Fruit fly (Drosophila melanogaster) whole organism, embryonic: ENCODE measurements around the gene Prdm13.

Experiments used
- Atf6 ChIP-seq: fragments of 200-800 bp; sonication (Bioruptor generic); IDR thresholded peaks from 2 replicates; pipeline ENCODE4 v1.3.6; 2022; ENCODE audit warnings: missing biosample characterization, missing genetic modification characterization
- C15 ChIP-seq: fragments of 200-800 bp; sonication (Bioruptor generic); IDR thresholded peaks from 3 replicates; pipeline ENCODE4 v1.3.6; 2022; ENCODE audit warnings: missing biosample characterization, missing genetic modification characterization
- CG10565 ChIP-seq: fragments of 200-800 bp; sonication (Bioruptor generic); optimal IDR thresholded peaks from 3 replicates; lab custom pipeline; 2016; ENCODE audit warnings: missing biosample characterization, mild to moderate bottlenecking, missing genetic modification characterization
- CG11247 ChIP-seq: fragments of 200-800 bp; sonication (Bioruptor generic); IDR thresholded peaks from 2 replicates; pipeline ENCODE4 v1.3.6; 2022; ENCODE audit warnings: missing biosample characterization, missing genetic modification characterization
- CG11723 ChIP-seq: fragments of 200-800 bp; sonication (Bioruptor generic); optimal IDR thresholded peaks from 2 replicates; lab custom pipeline; 2017; ENCODE audit warnings: missing biosample characterization, mild to moderate bottlenecking, missing genetic modification characterization
- CG14710 ChIP-seq: fragments of 200-800 bp; sonication (Bioruptor generic); optimal IDR thresholded peaks from 3 replicates; lab custom pipeline; 2019; ENCODE audit warnings: missing biosample characterization, mild to moderate bottlenecking, missing genetic modification characterization, moderate library complexity
- CG1602 ChIP-seq: fragments of 200-800 bp; sonication (Bioruptor generic); optimal IDR thresholded peaks from 3 replicates; lab custom pipeline; 2016; ENCODE audit warnings: missing biosample characterization, missing genetic modification characterization
- CG17328 ChIP-seq: fragments of 200-800 bp; sonication (Bioruptor generic); IDR thresholded peaks from 2 replicates; pipeline ENCODE4 v1.3.6; 2022; ENCODE audit warnings: missing biosample characterization, missing genetic modification characterization
- CG1832 ChIP-seq: fragments of 200-800 bp; sonication (Bioruptor generic); optimal IDR thresholded peaks from 2 replicates; lab custom pipeline; 2017; ENCODE audit warnings: missing biosample characterization, mild to moderate bottlenecking, missing genetic modification characterization, inconsistent platforms
- CG18599 ChIP-seq: fragments of 200-800 bp; sonication (Bioruptor generic); optimal IDR thresholded peaks from 3 replicates; lab custom pipeline; 2017; ENCODE audit warnings: missing biosample characterization, missing genetic modification characterization, mild to moderate bottlenecking, moderate library complexity, missing genetic modification reagents
- CG2712 ChIP-seq: fragments of 200-800 bp; optimal IDR thresholded peaks from 3 replicates; lab custom pipeline; 2019; ENCODE audit warnings: missing biosample characterization, mild to moderate bottlenecking, missing genetic modification characterization, moderate library complexity
- CG2889 ChIP-seq: fragments of 200-800 bp; sonication (Bioruptor generic); IDR thresholded peaks from 3 replicates; pipeline ENCODE4 v1.3.6; 2022; ENCODE audit warnings: missing biosample characterization, missing genetic modification characterization
- CG31388 ChIP-seq: fragments of 200-800 bp; sonication (Bioruptor generic); optimal IDR thresholded peaks from 2 replicates; lab custom pipeline; 2016; ENCODE audit warnings: missing biosample characterization, missing genetic modification characterization
- CG32772 ChIP-seq: fragments of 200-800 bp; sonication (Bioruptor generic); IDR thresholded peaks from 2 replicates; pipeline ENCODE4 v1.3.6; 2022; ENCODE audit warnings: missing biosample characterization, missing genetic modification characterization
- CG5180 ChIP-seq: fragments of 200-800 bp; sonication (Bioruptor generic); optimal IDR thresholded peaks from 3 replicates; lab custom pipeline; 2017; ENCODE audit warnings: missing biosample characterization, missing genetic modification characterization, mild to moderate bottlenecking, moderate library complexity, missing genetic modification reagents
- CG7357 ChIP-seq: fragments of 200-800 bp; sonication (Bioruptor generic); IDR thresholded peaks from 3 replicates; pipeline ENCODE4 v1.3.6; 2022; ENCODE audit warnings: missing biosample characterization, missing genetic modification characterization
- CG8765 ChIP-seq: fragments of 200-800 bp; sonication (Bioruptor generic); IDR thresholded peaks from 2 replicates; pipeline ENCODE4 v1.3.6; 2022; ENCODE audit warnings: missing biosample characterization, missing genetic modification characterization
- CG9215 ChIP-seq: fragments of 200-800 bp; sonication (Bioruptor generic); IDR thresholded peaks from 2 replicates; pipeline ENCODE4 v1.3.6; 2022; ENCODE audit warnings: missing biosample characterization, missing genetic modification characterization
- CG9437 ChIP-seq: fragments of 200-800 bp; sonication (Bioruptor generic); optimal IDR thresholded peaks from 2 replicates; lab custom pipeline; 2018; ENCODE audit warnings: missing biosample characterization, mild to moderate bottlenecking, missing genetic modification characterization
- CG9817 ChIP-seq: fragments of 200-800 bp; sonication (Bioruptor generic); optimal IDR thresholded peaks from 2 replicates; lab custom pipeline; 2018; ENCODE audit warnings: missing biosample characterization, mild to moderate bottlenecking, missing genetic modification characterization, moderate library complexity
- D ChIP-seq, 2 experiments: fragments of 200-800 bp in 1 of 2; fragments of >200 bp in 1 of 2; sonication (Bioruptor generic) in 1 of 2; optimal IDR thresholded peaks; 2 replicates in 1 of 2; 3 replicates in 1 of 2; lab custom pipeline; 2017; ENCODE audit warnings: mild to moderate bottlenecking in 1 of 2, missing biosample characterization in 1 of 2, missing genetic modification characterization in 1 of 2, missing genetic modification reagents in 1 of 2
- Jarid2 ChIP-seq: fragments of 200-800 bp; sonication (Bioruptor generic); optimal IDR thresholded peaks from 3 replicates; lab custom pipeline; 2017; ENCODE audit warnings: mild to moderate bottlenecking, missing biosample characterization, missing genetic modification reagents, missing genetic modification characterization
- Nf-YA ChIP-seq: fragments of 200-800 bp; sonication (Bioruptor generic); IDR thresholded peaks from 2 replicates; pipeline ENCODE4 v1.3.6; 2022; ENCODE audit warnings: missing biosample characterization, missing genetic modification characterization
- Vsx1 ChIP-seq: fragments of 200-800 bp; sonication (Bioruptor generic); optimal IDR thresholded peaks from 2 replicates; lab custom pipeline; 2017; ENCODE audit warnings: missing biosample characterization, mild to moderate bottlenecking, missing genetic modification characterization, missing genetic modification reagents
- amos ChIP-seq: fragments of 200-800 bp; sonication (Bioruptor generic); IDR thresholded peaks from 2 replicates; pipeline ENCODE4 v1.3.6; 2022; ENCODE audit warnings: missing biosample characterization, missing genetic modification characterization; ENCODE audit not compliant: partially characterized antibody
- br ChIP-seq: fragments of >200 bp; optimal IDR thresholded peaks from 2 replicates; lab custom pipeline; 2017
- crol ChIP-seq: fragments of 200-800 bp; sonication (Bioruptor generic); IDR thresholded peaks from 2 replicates; pipeline ENCODE4 v1.3.6; 2022; ENCODE audit warnings: missing biosample characterization, missing genetic modification characterization
- dmrt99B ChIP-seq: fragments of 200-800 bp; sonication (Bioruptor generic); optimal IDR thresholded peaks from 2 replicates; lab custom pipeline; 2018; ENCODE audit warnings: missing biosample characterization, mild to moderate bottlenecking, missing genetic modification characterization, moderate library complexity
- h ChIP-seq: fragments of >200 bp; optimal IDR thresholded peaks from 2 replicates; lab custom pipeline; 2017
- hbn ChIP-seq: fragments of 200-800 bp; sonication (Bioruptor generic); IDR thresholded peaks from 2 replicates; pipeline ENCODE4 v1.3.6; 2022; ENCODE audit warnings: missing biosample characterization, missing genetic modification characterization; ENCODE audit not compliant: partially characterized antibody
- inv ChIP-seq: fragments of 200-800 bp; sonication (Bioruptor generic); IDR thresholded peaks from 2 replicates; pipeline ENCODE4 v1.3.6; 2022; ENCODE audit warnings: missing biosample characterization, missing genetic modification characterization; ENCODE audit not compliant: partially characterized antibody
- lola ChIP-seq, 3 experiments: fragments of >200 bp in 2 of 3; fragments of 200-800 bp in 1 of 3; sonication (Bioruptor generic) in 1 of 3; optimal IDR thresholded peaks; 2 replicates each; lab custom pipeline; 2017 to 2019; ENCODE audit warnings: missing biosample characterization in 3 of 3, missing genetic modification characterization in 3 of 3, mild to moderate bottlenecking in 1 of 3, moderate library complexity in 1 of 3
- luna ChIP-seq: fragments of 200-800 bp; sonication (Bioruptor generic); optimal IDR thresholded peaks from 2 replicates; lab custom pipeline; 2016; ENCODE audit warnings: missing biosample characterization, missing genetic modification characterization
- nom ChIP-seq: fragments of 200-800 bp; sonication (Bioruptor generic); optimal IDR thresholded peaks from 2 replicates; lab custom pipeline; 2017; ENCODE audit warnings: missing biosample characterization, missing genetic modification characterization, mild to moderate bottlenecking, moderate library complexity, missing genetic modification reagents
- pb ChIP-seq: fragments of 200-800 bp; sonication (Bioruptor generic); optimal IDR thresholded peaks from 3 replicates; lab custom pipeline; 2016; ENCODE audit warnings: missing biosample characterization, missing genetic modification characterization
- pfk ChIP-seq: fragments of 200-800 bp; sonication (Bioruptor generic); optimal IDR thresholded peaks from 2 replicates; lab custom pipeline; 2018; ENCODE audit warnings: missing biosample characterization, mild to moderate bottlenecking, missing genetic modification characterization, moderate library complexity
- pita ChIP-seq: fragments of 200-800 bp; sonication (Bioruptor generic); optimal IDR thresholded peaks from 2 replicates; lab custom pipeline; 2017; ENCODE audit warnings: missing biosample characterization, mild to moderate bottlenecking, missing genetic modification characterization
- pros ChIP-seq: fragments of 200-800 bp; sonication (Bioruptor generic); optimal IDR thresholded peaks from 3 replicates; lab custom pipeline; 2019; ENCODE audit warnings: missing biosample characterization, mild to moderate bottlenecking, missing genetic modification characterization, moderate library complexity
- tna ChIP-seq: fragments of 200-800 bp; sonication (Bioruptor generic); IDR thresholded peaks from 2 replicates; pipeline ENCODE4 v1.3.6; 2022; ENCODE audit warnings: missing biosample characterization, missing genetic modification characterization; ENCODE audit not compliant: partially characterized antibody
- toy ChIP-seq: fragments of 200-800 bp; sonication (Bioruptor generic); IDR thresholded peaks from 2 replicates; pipeline ENCODE4 v1.3.6; 2022; ENCODE audit warnings: missing biosample characterization, missing genetic modification characterization
- trem ChIP-seq: fragments of 200-800 bp; optimal IDR thresholded peaks from 3 replicates; lab custom pipeline; 2019; ENCODE audit warnings: missing biosample characterization, mild to moderate bottlenecking, missing genetic modification characterization, moderate library complexity
- vvl ChIP-seq: fragments of 200-800 bp; sonication (Bioruptor generic); IDR thresholded peaks from 2 replicates; pipeline ENCODE4 v1.3.6; 2022; ENCODE audit warnings: missing biosample characterization, missing genetic modification characterization
- zen ChIP-seq: fragments of 200-800 bp; sonication (Bioruptor generic); optimal IDR thresholded peaks from 3 replicates; lab custom pipeline; 2018; ENCODE audit warnings: missing biosample characterization, mild to moderate bottlenecking, missing genetic modification characterization, moderate library complexity

The Prdm13 gene

DNA sequence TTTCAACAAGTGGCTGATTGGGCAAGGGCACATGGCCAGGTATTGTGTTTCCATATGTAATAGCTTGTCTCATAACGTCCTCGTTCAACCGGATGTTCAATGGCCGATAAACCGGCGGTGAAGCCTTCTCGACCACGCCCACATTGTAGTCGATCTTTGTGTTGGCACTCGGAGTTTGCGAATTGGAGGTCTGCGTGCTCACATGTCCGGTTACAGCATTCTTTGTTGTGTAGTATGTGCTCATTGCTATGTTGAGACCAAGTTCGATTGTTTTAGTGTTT lies 37.6 kb upstream of the Prdm13 start:
- TF ChIP-seq inv (no peak), toy (GFP tag; lab: Robert Waterston, UW) (no peak), CG2889 (GFP tag; lab: Robert Waterston, UW) (no peak), br (lab: Kevin White, UChicago) (no peak), CG14710 (no peak), hbn (GFP tag; lab: Robert Waterston, UW) (no peak), CG2712 (tag; lab: Kevin White, UChicago) (no peak), D (optimal IDR thresholded peaks at IDR 0.05; lab: Kevin White, UChicago) (peak; percentile 60), D (GFP tag; optimal IDR thresholded peaks at IDR 0.05; lab: Kevin White, UChicago) (no peak), CG5180 (GFP tag; lab: Kevin White, UChicago) (peak; percentile 75), CG32772 (GFP tag; lab: Robert Waterston, UW) (no peak)

DNA sequence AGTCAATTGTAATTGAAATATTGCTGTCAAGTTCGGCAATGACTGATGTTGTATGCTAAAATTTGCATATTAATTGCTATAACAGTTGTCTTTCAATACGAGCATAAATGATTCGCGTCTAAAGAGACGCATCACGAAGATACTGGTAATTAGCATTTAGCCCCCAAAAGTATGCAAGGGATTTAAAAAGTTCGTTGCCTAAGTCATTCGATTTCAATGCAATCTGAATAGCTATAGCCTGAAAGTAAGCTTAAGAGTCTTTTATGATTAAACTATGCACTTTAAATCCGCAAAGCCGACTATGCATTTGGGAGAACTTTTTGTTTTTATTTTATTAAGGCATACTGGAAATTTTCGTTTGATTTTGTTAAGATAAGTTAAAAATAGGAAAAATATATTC lies 33.3 kb upstream of the Prdm13 start:
- peak; percentile 84 for TF ChIP-seq vvl (GFP tag; lab: Robert Waterston, UW)
- no peak for TF ChIP-seq nom (GFP tag; lab: Kevin White, UChicago)
- TF ChIP-seq zen (tag; lab: Kevin White, UChicago): peak; percentile 63
- no peak for TF ChIP-seq C15 (GFP tag; lab: Robert Waterston, UW)
- TF ChIP-seq dmrt99B: no peak
- TF ChIP-seq CG7357 (GFP tag; lab: Robert Waterston, UW): no peak
- peak; percentile 12; the same call in 1 of the 2 replicates for TF ChIP-seq amos (GFP tag; lab: Robert Waterston, UW)
- no peak for TF ChIP-seq luna (GFP tag; lab: Kevin White, UChicago)
- no peak for TF ChIP-seq tna (GFP tag; lab: Robert Waterston, UW)
- no peak for TF ChIP-seq Jarid2 (GFP tag; lab: Kevin White, UChicago)
- TF ChIP-seq pita (GFP tag; lab: Kevin White, UChicago): no peak
- TF ChIP-seq CG11723 (GFP tag; lab: Kevin White, UChicago): no peak
- TF ChIP-seq crol (GFP tag; lab: Robert Waterston, UW): no peak
- no peak for TF ChIP-seq CG10565
- TF ChIP-seq CG17328: no peak
- no peak for TF ChIP-seq CG31388 (GFP tag; lab: Kevin White, UChicago)
- peak; percentile 24 for TF ChIP-seq pros (GFP tag; lab: Kevin White, UChicago)
- no peak for TF ChIP-seq CG9437 (GFP tag; lab: Kevin White, UChicago)
- peak; percentile 48 for TF ChIP-seq Vsx1 (GFP tag; lab: Kevin White, UChicago)
- TF ChIP-seq Nf-YA (GFP tag; lab: Robert Waterston, UW): no peak
- TF ChIP-seq CG1602 (GFP tag; lab: Kevin White, UChicago): no peak
- TF ChIP-seq h: no peak
- no peak for TF ChIP-seq Atf6 (GFP tag; lab: Robert Waterston, UW)
- no peak for TF ChIP-seq CG18599 (GFP tag; lab: Kevin White, UChicago)
- no peak for TF ChIP-seq CG8765 (GFP tag; lab: Robert Waterston, UW)
- no peak for TF ChIP-seq CG9817 (tag; lab: Kevin White, UChicago)
- no peak for TF ChIP-seq CG9215 (GFP tag; lab: Robert Waterston, UW)
- no peak for TF ChIP-seq pb (GFP tag; lab: Kevin White, UChicago)
- peak in 1 of 3 experiments; percentile 38 for TF ChIP-seq lola (GFP tag; optimal IDR thresholded peaks at IDR 0.05; lab: Kevin White, UChicago)
- TF ChIP-seq trem (tag; lab: Kevin White, UChicago): no peak
- no peak for TF ChIP-seq CG1832 (GFP tag; lab: Kevin White, UChicago)
- no peak for TF ChIP-seq pfk
- peak; percentile 88 for TF ChIP-seq CG11247 (GFP tag; lab: Robert Waterston, UW)
